Worm (Caenorhabditis elegans): ENCODE results near the gene F57C7.4.

ce11 chrX:10622607-10623006, 33.2 kb upstream of the F57C7.4 start:
- TF ChIP-seq isw-1 (GFP tag; IDR thresholded peaks at IDR 0.05) (no peak), swsn-7 (tag; optimal IDR thresholded peaks at IDR 0.05) (no peak), Y116A8C.19 (tag; optimal IDR thresholded peaks at IDR 0.05; ENCODE audit: borderline replicate concordance) (no peak), C34B4.2 (tag; optimal IDR thresholded peaks at IDR 0.05) (no peak), nhr-12 (tag; optimal IDR thresholded peaks at IDR 0.05) (no peak), alr-1 (tag; optimal IDR thresholded peaks at IDR 0.05; ENCODE audit: borderline replicate concordance) (no peak), aha-1 (tag; optimal IDR thresholded peaks at IDR 0.05) (no peak), nhr-77 (tag; optimal IDR thresholded peaks at IDR 0.05) (no peak)
